Worm (Caenorhabditis elegans) whole organism, young adult: ENCODE data around the gene T10D4.1.

Source experiments
- C06A6.2 ChIP-seq: fragments of 200-800 bp; sonication (Bioruptor generic); conservative IDR thresholded peaks from 2 replicates; pipeline ENCODE4 v1.3.6; 2022; ENCODE audit warnings: missing genetic modification characterization, missing compliant biosample characterization
- D2030.7 ChIP-seq: fragments of 200-800 bp; sonication (Bioruptor generic); IDR thresholded peaks from 2 replicates; pipeline ENCODE4 v1.3.6; 2022; ENCODE audit warnings: missing genetic modification reagents, missing genetic modification characterization, missing compliant biosample characterization
- F39B2.1 ChIP-seq: fragments of 200-800 bp; sonication (Bioruptor generic); IDR thresholded peaks from 2 replicates; pipeline ENCODE4 v1.3.6; 2022; ENCODE audit warnings: missing genetic modification reagents, missing genetic modification characterization, missing compliant biosample characterization
- F57A8.1 ChIP-seq: fragments of 200-800 bp; sonication (Bioruptor generic); optimal IDR thresholded peaks from 2 replicates; lab custom pipeline; 2018; ENCODE audit warnings: mild to moderate bottlenecking, missing genetic modification characterization, moderate library complexity, missing compliant biosample characterization
- K11D2.4 ChIP-seq: fragments of 200-800 bp; sonication (Bioruptor generic); IDR thresholded peaks from 2 replicates; pipeline ENCODE4 v1.3.6; 2022; ENCODE audit warnings: missing genetic modification reagents, missing genetic modification characterization, missing compliant biosample characterization
- K12H6.12 ChIP-seq: fragments of 200-800 bp; sonication (Bioruptor generic); optimal IDR thresholded peaks from 2 replicates; lab custom pipeline; 2018; ENCODE audit warnings: mild to moderate bottlenecking, missing genetic modification characterization, missing compliant biosample characterization
- Y53G8AR.9 ChIP-seq: fragments of 200-800 bp; sonication (Bioruptor generic); conservative IDR thresholded peaks from 2 replicates; pipeline ENCODE4 v1.3.6; 2022; ENCODE audit warnings: missing genetic modification reagents, missing genetic modification characterization, missing compliant biosample characterization
- Y79H2A.3 ChIP-seq: fragments of 200-800 bp; sonication (Bioruptor generic); conservative IDR thresholded peaks from 2 replicates; pipeline ENCODE4 v1.3.6; 2022; ENCODE audit warnings: missing genetic modification reagents, missing genetic modification characterization, missing compliant biosample characterization
- aptf-2 ChIP-seq: fragments of 200-800 bp; sonication (Bioruptor generic); conservative IDR thresholded peaks from 2 replicates; pipeline ENCODE4 v1.3.6; 2022; ENCODE audit warnings: missing genetic modification reagents, missing genetic modification characterization, missing compliant biosample characterization
- attf-3 ChIP-seq: fragments of 200-800 bp; sonication (Bioruptor generic); conservative IDR thresholded peaks from 2 replicates; pipeline ENCODE4 v1.3.6; 2022; ENCODE audit warnings: missing genetic modification reagents, missing genetic modification characterization, missing compliant biosample characterization
- attf-5 ChIP-seq: fragments of 200-800 bp; sonication (Bioruptor generic); optimal IDR thresholded peaks from 2 replicates; lab custom pipeline; 2018; ENCODE audit warnings: mild to moderate bottlenecking, missing genetic modification characterization, missing compliant biosample characterization
- attf-6 ChIP-seq: fragments of 200-800 bp; sonication (Bioruptor generic); IDR thresholded peaks from 2 replicates; pipeline ENCODE4 v1.3.6; 2022; ENCODE audit warnings: missing genetic modification reagents, missing genetic modification characterization, missing compliant biosample characterization
- cebp-1 ChIP-seq, 2 experiments: fragments of 200-800 bp in 1 of 2; sonication (Bioruptor generic) in 1 of 2; sonication (generic microtip) in 1 of 2; IDR thresholded peaks in 1 of 2; optimal IDR thresholded peaks in 1 of 2; 2 replicates each; pipeline versions ENCODE4 v1.3.6 to Lab custom; 2017 to 2022; ENCODE audit warnings: missing compliant biosample characterization in 2 of 2, missing genetic modification characterization in 2 of 2, mild to moderate bottlenecking in 1 of 2, missing genetic modification reagents in 1 of 2, moderate library complexity in 1 of 2
- cebp-2 ChIP-seq: fragments of 200-800 bp; sonication (Bioruptor generic); IDR thresholded peaks from 2 replicates; pipeline ENCODE4 v1.3.6; 2022; ENCODE audit warnings: missing genetic modification characterization, missing compliant biosample characterization
- ceh-58 ChIP-seq: fragments of 200-800 bp; sonication (Bioruptor generic); IDR thresholded peaks from 2 replicates; pipeline ENCODE4 v1.3.6; 2022; ENCODE audit warnings: missing genetic modification characterization, missing compliant biosample characterization
- ceh-79 ChIP-seq: sonication (generic microtip); optimal IDR thresholded peaks from 2 replicates; lab custom pipeline; 2017; ENCODE audit warnings: mild to moderate bottlenecking, missing genetic modification characterization, missing compliant biosample characterization
- chd-7 ChIP-seq: sonication (generic microtip); optimal IDR thresholded peaks from 2 replicates; lab custom pipeline; 2016; ENCODE audit warnings: mild to moderate bottlenecking, missing genetic modification characterization, moderate library complexity, missing compliant biosample characterization
- dox-1 ChIP-seq: fragments of 200-800 bp; sonication (Bioruptor generic); IDR thresholded peaks from 2 replicates; pipeline ENCODE4 v1.3.6; 2022; ENCODE audit warnings: missing genetic modification reagents, missing genetic modification characterization, missing compliant biosample characterization
- egrh-3 ChIP-seq: fragments of 200-800 bp; sonication (Bioruptor generic); IDR thresholded peaks from 2 replicates; pipeline ENCODE4 v1.3.6; 2022; ENCODE audit warnings: missing genetic modification reagents, missing genetic modification characterization, missing compliant biosample characterization
- hlh-26 ChIP-seq: fragments of 200-800 bp; sonication (Bioruptor generic); conservative IDR thresholded peaks from 2 replicates; pipeline ENCODE4 v1.3.6; 2022; ENCODE audit warnings: missing genetic modification reagents, missing genetic modification characterization, missing compliant biosample characterization
- hmg-1.2 ChIP-seq: fragments of 200-800 bp; sonication (Bioruptor generic); IDR thresholded peaks from 2 replicates; pipeline ENCODE4 v1.3.6; 2022; ENCODE audit warnings: missing genetic modification reagents, missing genetic modification characterization, missing compliant biosample characterization
- hsf-1 ChIP-seq: fragments of 200-800 bp; sonication (Bioruptor generic); IDR thresholded peaks from 2 replicates; pipeline ENCODE4 v1.3.6; 2022; ENCODE audit warnings: missing genetic modification reagents, missing genetic modification characterization, missing compliant biosample characterization
- lin-26 ChIP-seq: fragments of 200-800 bp; sonication (Bioruptor generic); IDR thresholded peaks from 2 replicates; pipeline ENCODE4 v1.3.6; 2022; ENCODE audit warnings: missing genetic modification reagents, missing genetic modification characterization, missing compliant biosample characterization
- lin-54 ChIP-seq: fragments of 200-800 bp; sonication (Bioruptor generic); optimal IDR thresholded peaks from 2 replicates; lab custom pipeline; 2018; ENCODE audit warnings: mild to moderate bottlenecking, missing genetic modification characterization, missing compliant biosample characterization
- mcd-1 ChIP-seq: fragments of 200-800 bp; sonication (Bioruptor generic); IDR thresholded peaks from 2 replicates; pipeline ENCODE4 v1.3.6; 2022; ENCODE audit warnings: missing genetic modification reagents, missing genetic modification characterization, missing compliant biosample characterization
- mes-4 ChIP-seq: sonication (generic microtip); optimal IDR thresholded peaks from 2 replicates; lab custom pipeline; 2016; ENCODE audit warnings: missing genotype, missing genetic modification characterization, missing compliant biosample characterization
- nfyb-1 ChIP-seq: fragments of 200-800 bp; sonication (Bioruptor generic); IDR thresholded peaks from 2 replicates; pipeline ENCODE4 v1.3.6; 2022; ENCODE audit warnings: missing genetic modification reagents, missing genetic modification characterization, missing compliant biosample characterization
- nhr-179 ChIP-seq: sonication (generic microtip); optimal IDR thresholded peaks from 2 replicates; lab custom pipeline; 2016; ENCODE audit warnings: mild to moderate bottlenecking, missing genetic modification characterization, missing compliant biosample characterization
- snpc-1.1 ChIP-seq: sonication (generic microtip); optimal IDR thresholded peaks from 2 replicates; lab custom pipeline; 2017; ENCODE audit warnings: missing genetic modification characterization, mild to moderate bottlenecking, missing compliant biosample characterization, antibody characterized with exemption, moderate library complexity, missing genotype, missing genetic modification reagents; ENCODE audit not compliant: insufficient read depth
- snpc-4 ChIP-seq, 5 experiments: fragments of 150-350 bp in 1 of 5; sonication (generic microtip) in 4 of 5; optimal IDR thresholded peaks; 2 replicates each; lab custom pipeline; 2014 to 2018; ENCODE audit warnings: missing genetic modification characterization in 5 of 5, missing biosample characterization in 3 of 5, antibody characterized with exemption in 2 of 5, mild to moderate bottlenecking in 2 of 5, missing compliant biosample characterization in 2 of 5, missing genotype in 2 of 5, moderate library complexity in 2 of 5, missing genetic modification reagents in 1 of 5
- tbx-9 ChIP-seq: sonication (generic microtip); optimal IDR thresholded peaks from 2 replicates; lab custom pipeline; 2016; ENCODE audit warnings: borderline replicate concordance, missing genetic modification characterization, inconsistent platforms, missing compliant biosample characterization
- unc-130 ChIP-seq: sonication (generic microtip); optimal IDR thresholded peaks from 2 replicates; lab custom pipeline; 2016; ENCODE audit warnings: missing genetic modification reagents, missing genetic modification characterization, missing compliant biosample characterization
- unc-62 ChIP-seq: fragments of 150-350 bp; optimal IDR thresholded peaks from 2 replicates; lab custom pipeline; 2014; ENCODE audit warnings: missing biosample characterization, missing genetic modification reagents, missing genetic modification characterization
- zfh-2 ChIP-seq: fragments of 200-800 bp; sonication (Bioruptor generic); conservative IDR thresholded peaks from 2 replicates; pipeline ENCODE4 v1.3.6; 2022; ENCODE audit warnings: missing genetic modification reagents, missing genetic modification characterization, missing compliant biosample characterization
- ztf-22 ChIP-seq: fragments of 200-800 bp; sonication (Bioruptor generic); optimal IDR thresholded peaks from 2 replicates; lab custom pipeline; 2018; ENCODE audit warnings: mild to moderate bottlenecking, missing genetic modification characterization, moderate library complexity, missing compliant biosample characterization
- ztf-28 ChIP-seq: fragments of 200-800 bp; sonication (Bioruptor generic); IDR thresholded peaks from 2 replicates; pipeline ENCODE4 v1.3.6; 2022; ENCODE audit warnings: missing genetic modification reagents, missing genetic modification characterization, missing compliant biosample characterization

Gene T10D4.1

ce11 chrII:3108101-3108500 lies 41.8 kb upstream of the T10D4.1 start:
- TF ChIP-seq chd-7 = peak; percentile 7
- TF ChIP-seq zfh-2 (GFP tag; lab: Robert Waterston, UW) = peak; percentile 93
- no peak for TF ChIP-seq Y53G8AR.9 (GFP tag; lab: Robert Waterston, UW)
- no peak for TF ChIP-seq lin-26
- TF ChIP-seq ceh-79 (tag; lab: Kevin White, UChicago) = no peak
- TF ChIP-seq lin-54 (GFP tag; lab: Kevin White, UChicago) = no peak
- TF ChIP-seq snpc-4 (GFP tag; optimal IDR thresholded peaks at IDR 0.05; lab: Kevin White, UChicago) = no peak
- peak in 3 of 4 experiments; percentile 51 to 81 (median 58) for TF ChIP-seq snpc-4 (tag; optimal IDR thresholded peaks at IDR 0.05; lab: Kevin White, UChicago)
- TF ChIP-seq hlh-26 (GFP tag; lab: Robert Waterston, UW) = no peak
- TF ChIP-seq K11D2.4 (GFP tag; lab: Robert Waterston, UW) = no peak
- TF ChIP-seq ztf-22 (GFP tag; lab: Kevin White, UChicago) = no peak
- TF ChIP-seq tbx-9 = no peak
- peak; percentile 59 for TF ChIP-seq snpc-1.1
- peak; percentile 84 for TF ChIP-seq egrh-3 (GFP tag; lab: Robert Waterston, UW)
- TF ChIP-seq F57A8.1 (GFP tag; lab: Kevin White, UChicago) = no peak

ce11 chrII:3109533-3109932 lies 40.4 kb upstream of the T10D4.1 start:
- TF ChIP-seq ztf-22 (GFP tag; lab: Kevin White, UChicago) = no peak
- 0 out of 2 replicates have a peak, but pooled peaks have one; percentile 12 for TF ChIP-seq dox-1 (GFP tag; lab: Robert Waterston, UW)
- TF ChIP-seq zfh-2 (GFP tag; lab: Robert Waterston, UW) = peak; percentile 55; the same call in 1 of the 2 replicates

ce11 chrII:3110099-3110498 lies 39.8 kb upstream of the T10D4.1 start:
- 0 out of 2 replicates have a peak, but pooled peaks have one; percentile 17 for TF ChIP-seq cebp-2
- TF ChIP-seq aptf-2 (GFP tag; lab: Robert Waterston, UW) = no peak
- TF ChIP-seq snpc-1.1 = peak; percentile 60
- TF ChIP-seq tbx-9 = no peak
- TF ChIP-seq attf-3 (GFP tag; lab: Robert Waterston, UW) = 0 out of 2 replicates have a peak, but pooled peaks have one; percentile 7
- 0 out of 2 replicates have a peak, but pooled peaks have one; percentile 23 for TF ChIP-seq D2030.7 (GFP tag; lab: Robert Waterston, UW)
- peak; percentile 46; the same call in 1 of the 2 replicates for TF ChIP-seq zfh-2 (GFP tag; lab: Robert Waterston, UW)
- TF ChIP-seq unc-130 (GFP tag; lab: Kevin White, UChicago) = no peak
- TF ChIP-seq nfyb-1 = no peak
- peak; percentile 10; the same call in 1 of the 2 replicates for TF ChIP-seq hmg-1.2 (GFP tag; lab: Robert Waterston, UW)
- TF ChIP-seq snpc-4 (GFP tag; optimal IDR thresholded peaks at IDR 0.05; lab: Kevin White, UChicago) = no peak
- peak in 2 of 4 experiments; percentile 57 to 74 for TF ChIP-seq snpc-4 (tag; optimal IDR thresholded peaks at IDR 0.05; lab: Kevin White, UChicago)
- peak; percentile 14; the same call in 1 of the 2 replicates for TF ChIP-seq egrh-3 (GFP tag; lab: Robert Waterston, UW)
- TF ChIP-seq, all 124 proteins: peak for 8

- TF ChIP-seq hmg-1.2 (GFP tag; lab: Robert Waterston, UW) (peak; percentile 63), F39B2.1 (no peak)
- TF ChIP-seq, all 124 proteins: peak for 1
Measured at ce11 chrII:3111147-3111546, 38.8 kb upstream of the T10D4.1 start, which contains the start of gene Y25C1A.13. TSS of gene Y25C1A.13 (minus strand) at chrII:3111247.

- no peak for TF ChIP-seq attf-5
- no peak for TF ChIP-seq C06A6.2 (GFP tag; lab: Robert Waterston, UW)
- no peak for TF ChIP-seq unc-62 (GFP tag; lab: Kevin White, UChicago)
- TF ChIP-seq K12H6.12 (tag; lab: Kevin White, UChicago) = no peak
- no peak for TF ChIP-seq tbx-9
Measured at ce11 chrII:3112313-3112712, 37.6 kb upstream of the T10D4.1 start, which contains the start of gene Y25C1A.2. TSS of gene Y25C1A.2 (plus strand) at chrII:3112613.

- TF ChIP-seq egrh-3 (GFP tag; lab: Robert Waterston, UW) = peak; percentile 69; the same call in 1 of the 2 replicates
- 0 out of 2 replicates have a peak, but pooled peaks have one; percentile 35 for TF ChIP-seq ztf-28 (GFP tag; lab: Robert Waterston, UW)
- TF ChIP-seq cebp-1 (GFP tag; IDR thresholded peaks at IDR 0.05; lab: Robert Waterston, UW) = no peak
- no peak for TF ChIP-seq cebp-1 (tag; optimal IDR thresholded peaks at IDR 0.05; lab: Kevin White, UChicago)
- peak; percentile 84 for TF ChIP-seq snpc-1.1
- TF ChIP-seq ceh-58 (GFP tag; lab: Robert Waterston, UW) = no peak
- peak; percentile 40; the same call in 1 of the 2 replicates for TF ChIP-seq mcd-1 (GFP tag; lab: Robert Waterston, UW)
- no peak for TF ChIP-seq mes-4 (tag; lab: Kevin White, UChicago)
- peak; percentile 18 for TF ChIP-seq nhr-179 (tag; lab: Kevin White, UChicago)
- TF ChIP-seq hsf-1 (GFP tag; lab: Robert Waterston, UW) = no peak
- peak; percentile 60 for TF ChIP-seq hmg-1.2 (GFP tag; lab: Robert Waterston, UW)
- peak; percentile 81 for TF ChIP-seq snpc-4 (GFP tag; optimal IDR thresholded peaks at IDR 0.05; lab: Kevin White, UChicago)
- peak; percentile 35 to 94 (median 86) for TF ChIP-seq snpc-4 (tag; optimal IDR thresholded peaks at IDR 0.05; lab: Kevin White, UChicago)
- TF ChIP-seq Y79H2A.3 (GFP tag; lab: Robert Waterston, UW) = no peak
- no peak for TF ChIP-seq attf-6 (GFP tag; lab: Robert Waterston, UW)
Measured at ce11 chrII:3113289-3113688, 36.7 kb upstream of the T10D4.1 start.
